Worm (Caenorhabditis elegans) whole organism, mixed stage, embryonic: Measurements from ENCODE around the gene Y50D7A.8.

Experiments used
- ces-1 ChIP-seq: fragments of 150-350 bp; optimal IDR thresholded peaks from 2 replicates; lab custom pipeline; 2014; ENCODE audit warnings: missing biosample characterization, missing genetic modification reagents, missing genetic modification characterization
- cnd-1 ChIP-seq: fragments of 200-800 bp; sonication (Bioruptor generic); optimal IDR thresholded peaks from 2 replicates; lab custom pipeline; 2018; ENCODE audit warnings: mild to moderate bottlenecking, missing genetic modification characterization, missing compliant biosample characterization
- drap-1 ChIP-seq: fragments of 200-800 bp; sonication (Bioruptor generic); optimal IDR thresholded peaks from 3 replicates; lab custom pipeline; 2018; ENCODE audit warnings: mild to moderate bottlenecking, missing genetic modification characterization, missing compliant biosample characterization
- lin-13 ChIP-seq: fragments of 150-350 bp; optimal IDR thresholded peaks from 2 replicates; lab custom pipeline; 2014; ENCODE audit warnings: missing biosample characterization, missing genetic modification characterization
- lsy-2 ChIP-seq: fragments of 150-350 bp; optimal IDR thresholded peaks from 2 replicates; lab custom pipeline; 2014; ENCODE audit warnings: missing biosample characterization, missing genetic modification characterization
- nhr-12 ChIP-seq: fragments of 150-350 bp; optimal IDR thresholded peaks from 2 replicates; lab custom pipeline; 2014; ENCODE audit warnings: missing biosample characterization, missing genetic modification characterization
- pha-4 ChIP-seq: fragments of 150-350 bp; optimal IDR thresholded peaks from 2 replicates; lab custom pipeline; 2018; ENCODE audit warnings: missing biosample characterization, missing genetic modification reagents, missing genetic modification characterization
- snpc-4 ChIP-seq: fragments of 150-350 bp; optimal IDR thresholded peaks from 2 replicates; lab custom pipeline; 2014; ENCODE audit warnings: missing biosample characterization, missing genetic modification characterization
- unc-39 ChIP-seq: fragments of 150-350 bp; optimal IDR thresholded peaks from 2 replicates; lab custom pipeline; 2014; ENCODE audit warnings: missing biosample characterization, missing genetic modification characterization
- unc-62 ChIP-seq: fragments of 150-350 bp; optimal IDR thresholded peaks from 2 replicates; lab custom pipeline; 2014; ENCODE audit warnings: missing biosample characterization, missing genetic modification reagents, missing genetic modification characterization
- ztf-11 ChIP-seq: fragments of 150-350 bp; optimal IDR thresholded peaks from 2 replicates; lab custom pipeline; 2014; ENCODE audit warnings: missing biosample characterization, missing genetic modification characterization

DNA sequence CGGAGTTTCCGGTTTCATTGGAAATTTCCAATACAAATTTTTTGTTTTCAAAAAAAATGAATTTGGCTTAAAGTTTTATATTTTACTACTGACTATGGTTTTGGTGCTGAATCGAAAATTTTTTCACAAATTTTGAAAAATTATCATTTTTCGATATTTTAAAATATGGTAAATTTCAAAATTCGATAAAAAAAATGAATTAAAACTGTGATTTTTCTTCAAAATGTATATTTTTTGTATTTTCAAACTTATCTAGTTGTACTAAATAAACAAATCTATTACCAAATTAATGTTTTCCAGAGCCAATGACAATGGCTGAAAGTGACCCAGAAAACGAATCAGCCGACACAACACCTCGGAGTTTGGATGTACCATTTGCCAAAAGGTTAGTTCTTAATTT is 22.6 kb upstream of the Y50D7A.8 start, which contains the start of gene pll-1:
- TF ChIP-seq drap-1, result no peak
- no peak for TF ChIP-seq lin-13 (tag; lab: Kevin White, UChicago)
- no peak for TF ChIP-seq ces-1 (GFP tag; lab: Kevin White, UChicago)
- no peak for TF ChIP-seq pha-4 (tag; lab: Kevin White, UChicago)
- TF ChIP-seq cnd-1 (tag; lab: Kevin White, UChicago), result no peak
- TF ChIP-seq ztf-11 (tag; lab: Kevin White, UChicago), result no peak
- no peak for TF ChIP-seq snpc-4 (tag; lab: Kevin White, UChicago)
- TF ChIP-seq lsy-2, result no peak
- TF ChIP-seq unc-39 (tag; lab: Kevin White, UChicago), result no peak
- TF ChIP-seq nhr-12 (tag; lab: Kevin White, UChicago), result no peak
- TF ChIP-seq unc-62 (GFP tag; lab: Kevin White, UChicago), result no peak
